Fruit fly (Drosophila melanogaster) whole organism, wandering third instar larva: ENCODE data around the gene CG11811.

Source experiments
- HLH106 ChIP-seq: fragments of 200-800 bp; optimal IDR thresholded peaks from 3 replicates; lab custom pipeline; 2019; ENCODE audit warnings: missing biosample characterization, mild to moderate bottlenecking, missing genetic modification characterization, moderate library complexity
- Mio ChIP-seq: sonication (Bioruptor generic); optimal IDR thresholded peaks from 2 replicates; lab custom pipeline; 2016; ENCODE audit warnings: missing biosample characterization, missing genetic modification characterization
- Myc ChIP-seq: fragments of >200 bp; optimal IDR thresholded peaks from 2 replicates; lab custom pipeline; 2017
- Vsx2 ChIP-seq: fragments of 200-300, 225-300 bp; sonication (Bioruptor generic); optimal IDR thresholded peaks from 2 replicates; lab custom pipeline; 2018; ENCODE audit warnings: missing biosample characterization, missing genetic modification characterization; ENCODE audit not compliant: partially characterized antibody
- foxo ChIP-seq, 2 experiments: fragments of 200-800 bp; sonication (Bioruptor generic); optimal IDR thresholded peaks; 2 replicates in 1 of 2; 3 replicates in 1 of 2; lab custom pipeline; 2016 to 2017; ENCODE audit warnings: missing biosample characterization in 2 of 2, missing genetic modification characterization in 2 of 2
- fru ChIP-seq: fragments of 200-800 bp; sonication (Bioruptor generic); optimal IDR thresholded peaks from 3 replicates; lab custom pipeline; 2016; ENCODE audit warnings: missing biosample characterization, mild to moderate bottlenecking, missing genetic modification characterization
- jim ChIP-seq: fragments of 175-275, 200-325 bp; sonication (Bioruptor generic); optimal IDR thresholded peaks from 2 replicates; lab custom pipeline; 2016; ENCODE audit warnings: missing biosample characterization, mild to moderate bottlenecking, missing genetic modification characterization
- pan ChIP-seq: fragments of >200 bp; optimal IDR thresholded peaks from 2 replicates; lab custom pipeline; 2017
- sage ChIP-seq: fragments of 200-800 bp; sonication (Bioruptor generic); optimal IDR thresholded peaks from 2 replicates; lab custom pipeline; 2016; ENCODE audit warnings: missing biosample characterization, mild to moderate bottlenecking, missing genetic modification characterization

DNA sequence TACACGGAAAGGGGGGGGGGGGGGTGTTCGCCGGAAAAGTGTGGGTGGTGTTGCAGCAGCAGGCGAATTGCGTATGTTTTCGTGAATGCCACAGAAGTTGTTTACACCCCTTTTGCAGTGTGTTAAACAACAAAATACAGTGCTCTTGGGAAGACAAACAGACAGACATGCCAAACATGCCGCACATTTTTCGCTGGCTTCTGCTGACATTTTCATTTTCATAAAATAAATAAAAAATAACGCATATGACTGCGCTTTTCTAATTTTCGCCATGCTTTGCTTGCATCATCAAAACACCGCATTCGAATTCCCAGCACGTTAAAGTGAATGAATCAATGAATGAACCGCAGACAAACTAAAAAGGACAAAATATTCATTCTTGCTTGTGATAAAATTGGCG is 39.6 kb upstream of the CG11811 start:
- no peak for TF ChIP-seq Mio (GFP tag; lab: Kevin White, UChicago)
- TF ChIP-seq fru (GFP tag; lab: Kevin White, UChicago) = no peak
- no peak for TF ChIP-seq Vsx2 (GFP tag; lab: Kevin White, UChicago)
- TF ChIP-seq HLH106 = no peak
- no peak for TF ChIP-seq pan (lab: Kevin White, UChicago)
- no peak for TF ChIP-seq Myc (lab: Kevin White, UChicago)
- TF ChIP-seq foxo (GFP tag; optimal IDR thresholded peaks at IDR 0.05; lab: Kevin White, UChicago) = no peak
- TF ChIP-seq sage (GFP tag; lab: Kevin White, UChicago) = no peak
- no peak for TF ChIP-seq jim
